Comparison of ENCODE assay signal across 3 worm cellular contexts in the genomic region with DNA sequence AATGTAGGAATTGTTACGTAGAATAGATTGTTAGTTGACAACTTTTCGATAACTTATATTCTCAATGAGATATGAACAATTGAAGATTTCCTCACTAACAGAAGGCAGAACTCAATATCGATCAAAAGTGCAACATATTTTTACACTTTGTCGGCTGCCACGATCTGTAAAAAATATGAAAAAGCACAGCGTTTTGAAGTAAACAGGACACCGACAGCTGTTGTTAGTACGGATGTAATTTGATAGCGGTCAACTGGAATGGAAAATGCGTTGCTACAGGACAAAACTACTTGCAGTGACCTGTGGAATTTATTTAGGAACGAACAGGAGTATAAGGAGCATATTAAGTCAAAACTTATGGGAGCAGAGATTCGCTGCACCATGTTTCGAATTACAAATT.
TF ChIP-seq lines count a peak whose summit lies in the region.

No protein-coding gene starts in this region.

TF ChIP-seq in whole organism, L1 larva, 84 proteins besides CTCF, POLR2A, EP300 and RAD21:
- no peak for TF ChIP-seq C04F5.9 (tag; optimal IDR thresholded peaks at IDR 0.05; lab: Kevin White, UChicago)
- peak; percentile 28 for TF ChIP-seq rnt-1 (tag; optimal IDR thresholded peaks at IDR 0.05; lab: Kevin White, UChicago)
- TF ChIP-seq ces-1 (GFP tag; optimal IDR thresholded peaks at IDR 0.05; lab: Kevin White, UChicago) = no peak
- TF ChIP-seq nhr-85 (tag; lab: Kevin White, UChicago) = no peak
- TF ChIP-seq nhr-90 (tag; optimal IDR thresholded peaks at IDR 0.05; lab: Kevin White, UChicago; ENCODE audit: poor library complexity) = no peak
- no peak for TF ChIP-seq Y116A8C.19 (tag; optimal IDR thresholded peaks at IDR 0.05; lab: Kevin White, UChicago; ENCODE audit: borderline replicate concordance)
- peak; percentile 31 for TF ChIP-seq pag-3 (tag; optimal IDR thresholded peaks at IDR 0.05; lab: Kevin White, UChicago; ENCODE audit: borderline replicate concordance, insufficient read depth)
- no peak for TF ChIP-seq ceh-88 (GFP tag; IDR thresholded peaks at IDR 0.05; lab: Robert Waterston, UW)
- TF ChIP-seq unc-62 (GFP tag; optimal IDR thresholded peaks at IDR 0.05; lab: Kevin White, UChicago) = no peak
- TF ChIP-seq pax-3 (tag; optimal IDR thresholded peaks at IDR 0.05; lab: Kevin White, UChicago) = no peak
- peak; percentile 29 for TF ChIP-seq nhr-71 (tag; optimal IDR thresholded peaks at IDR 0.05; lab: Kevin White, UChicago)
- no peak for TF ChIP-seq irx-1 (tag; optimal IDR thresholded peaks at IDR 0.05; lab: Kevin White, UChicago)
- TF ChIP-seq zag-1 (tag; optimal IDR thresholded peaks at IDR 0.05; lab: Kevin White, UChicago) = no peak
- TF ChIP-seq nhr-20 (tag; optimal IDR thresholded peaks at IDR 0.05; lab: Kevin White, UChicago) = no peak
- no peak for TF ChIP-seq C16A3.4 (tag; optimal IDR thresholded peaks at IDR 0.05; lab: Kevin White, UChicago)
- TF ChIP-seq snu-23 (GFP tag; optimal IDR thresholded peaks at IDR 0.05; lab: Kevin White, UChicago) = no peak
- TF ChIP-seq lin-14 (GFP tag; optimal IDR thresholded peaks at IDR 0.05; lab: Kevin White, UChicago) = peak; percentile 29
- TF ChIP-seq C34B4.2 (tag; optimal IDR thresholded peaks at IDR 0.05; lab: Kevin White, UChicago) = no peak
- no peak for TF ChIP-seq elt-2 (tag; optimal IDR thresholded peaks at IDR 0.05; lab: Kevin White, UChicago)

TF ChIP-seq in whole organism, L2 larva, 48 proteins besides CTCF, POLR2A, EP300 and RAD21:
- no peak for TF ChIP-seq unc-55 (GFP tag; optimal IDR thresholded peaks at IDR 0.05; lab: Kevin White, UChicago)
- peak; percentile 52 for TF ChIP-seq F13H6.1 (tag; optimal IDR thresholded peaks at IDR 0.05; lab: Kevin White, UChicago)
- no peak for TF ChIP-seq ama-1 (optimal IDR thresholded peaks at IDR 0.05; lab: Kevin White, UChicago)
- no peak for TF ChIP-seq mbf-1 (tag; optimal IDR thresholded peaks at IDR 0.05; lab: Kevin White, UChicago)

TF ChIP-seq in whole organism, mixed stage, embryonic, 35 proteins besides CTCF, POLR2A, EP300 and RAD21:
- TF ChIP-seq hlh-1 (tag; optimal IDR thresholded peaks at IDR 0.05; lab: Kevin White, UChicago) (peak; percentile 83), nhr-2 (tag; optimal IDR thresholded peaks at IDR 0.05; lab: Kevin White, UChicago) (no peak)
